Fruit fly (Drosophila melanogaster) whole organism, embryonic: ENCODE results near the gene bmm.
A peak's percentile ranks its signal among the peaks of the same experiment; 100 is the strongest.

Source experiments
- CG17328 ChIP-seq: fragments of 200-800 bp; sonication (Bioruptor generic); IDR thresholded peaks from 2 replicates; pipeline ENCODE4 v1.3.6; 2022; ENCODE audit warnings: missing biosample characterization, missing genetic modification characterization
- Doc3 ChIP-seq: fragments of 200-800 bp; sonication (Bioruptor generic); IDR thresholded peaks from 3 replicates; pipeline ENCODE4 v1.3.6; 2022; ENCODE audit warnings: missing biosample characterization, missing genetic modification characterization; ENCODE audit not compliant: partially characterized antibody
- E2f1 ChIP-seq: fragments of 200-800 bp; sonication (Bioruptor generic); IDR thresholded peaks from 2 replicates; pipeline ENCODE4 v1.3.6; 2022; ENCODE audit warnings: missing biosample characterization, missing genetic modification characterization
- Gug ChIP-seq: fragments of 200-800 bp; sonication (Bioruptor generic); IDR thresholded peaks from 4 replicates; pipeline ENCODE4 v1.3.6; 2022; ENCODE audit warnings: missing biosample characterization, missing genetic modification characterization
- HmgZ ChIP-seq: fragments of 200-800 bp; sonication (Bioruptor generic); optimal IDR thresholded peaks from 2 replicates; lab custom pipeline; 2018; ENCODE audit warnings: missing biosample characterization, mild to moderate bottlenecking, missing genetic modification characterization
- TFAM ChIP-seq: fragments of 200-800 bp; sonication (Bioruptor generic); optimal IDR thresholded peaks from 2 replicates; lab custom pipeline; 2017; ENCODE audit warnings: missing biosample characterization, missing genetic modification characterization, inconsistent platforms
- dimm ChIP-seq: fragments of 200-800 bp; sonication (Bioruptor generic); IDR thresholded peaks from 2 replicates; pipeline ENCODE4 v1.3.6; 2022; ENCODE audit warnings: missing biosample characterization, missing genetic modification characterization
- her ChIP-seq: fragments of 200-800 bp; sonication (Bioruptor generic); optimal IDR thresholded peaks from 2 replicates; lab custom pipeline; 2016; ENCODE audit warnings: missing biosample characterization, missing genetic modification characterization
- klu ChIP-seq: fragments of 200-800 bp; sonication (Bioruptor generic); IDR thresholded peaks from 2 replicates; pipeline ENCODE4 v1.3.6; 2022; ENCODE audit warnings: missing biosample characterization, missing genetic modification characterization
- knrl ChIP-seq: fragments of 200-800 bp; sonication (Bioruptor generic); IDR thresholded peaks from 3 replicates; pipeline ENCODE4 v1.3.6; 2022; ENCODE audit warnings: missing biosample characterization, missing genetic modification characterization; ENCODE audit not compliant: partially characterized antibody
- psq ChIP-seq: fragments of 200-800 bp; sonication (Bioruptor generic); optimal IDR thresholded peaks from 2 replicates; lab custom pipeline; 2017; ENCODE audit warnings: missing biosample characterization, missing genetic modification characterization
- zfh1 ChIP-seq: fragments of 200-800 bp; sonication (Bioruptor generic); IDR thresholded peaks from 3 replicates; pipeline ENCODE4 v1.3.6; 2022; ENCODE audit warnings: missing biosample characterization, missing genetic modification characterization

dm6 chr3L:14775711-14776660, 10.2 kb downstream of the bmm start, which contains the start of gene mop:
- TF ChIP-seq E2f1 (GFP tag; lab: Robert Waterston, UW), result peak; percentile 41
- TF ChIP-seq Gug (GFP tag; lab: Robert Waterston, UW), result peak; percentile 8; the same call in 1 of the 4 replicates
- no peak for TF ChIP-seq TFAM (GFP tag; lab: Kevin White, UChicago)
- peak; percentile 8 for TF ChIP-seq HmgZ (tag; lab: Kevin White, UChicago)
- TF ChIP-seq CG17328, result peak; percentile 62
- TF ChIP-seq psq (GFP tag; lab: Kevin White, UChicago), result no peak
- peak; percentile 57 for TF ChIP-seq knrl
- TF ChIP-seq zfh1 (GFP tag; lab: Robert Waterston, UW), result 0 out of 3 replicates have a peak, but pooled peaks have one; percentile 19
- TF ChIP-seq klu (GFP tag; lab: Robert Waterston, UW), result no peak
- peak; percentile 42; the same call in 1 of the 3 replicates for TF ChIP-seq Doc3
- TF ChIP-seq dimm, result no peak
- TF ChIP-seq her (GFP tag; lab: Kevin White, UChicago), result peak; percentile 0
